Fruit fly (Drosophila melanogaster): ENCODE data around the gene CG14210.

Gene CG14210

dm6 chrX:19622924-19623323 lies 6.9 kb downstream of the CG14210 start, which contains the start of the genes Naa20A and MKP-4 (continued):
- TF ChIP-seq Scr (GFP tag; IDR thresholded peaks at IDR 0.05; ENCODE audit: partially characterized antibody) (peak; percentile 73), CG2678 (tag; optimal IDR thresholded peaks at IDR 0.05) (no peak), CG14860 (GFP tag; IDR thresholded peaks at IDR 0.05; ENCODE audit: partially characterized antibody) (peak; percentile 59; the same call in 2 of the 3 replicates), CG6683 (GFP tag; optimal IDR thresholded peaks at IDR 0.05) (no peak), CG6791 (GFP tag; IDR thresholded peaks at IDR 0.05; ENCODE audit: partially characterized antibody) (peak; percentile 68), unc-4 (GFP tag; IDR thresholded peaks at IDR 0.05; ENCODE audit: partially characterized antibody) (peak; percentile 76), vnd (GFP tag; IDR thresholded peaks at IDR 0.05; ENCODE audit: partially characterized antibody) (peak; percentile 56), CG2129 (GFP tag; IDR thresholded peaks at IDR 0.05; ENCODE audit: partially characterized antibody) (peak; percentile 28; the same call in 1 of the 2 replicates), tna (GFP tag; IDR thresholded peaks at IDR 0.05; ENCODE audit: partially characterized antibody) (peak; percentile 60), CG16813 (GFP tag; IDR thresholded peaks at IDR 0.05; ENCODE audit: partially characterized antibody) (peak; percentile 68), row (GFP tag; IDR thresholded peaks at IDR 0.05) (peak; percentile 28; the same call in 1 of the 3 replicates), CG32767 (GFP tag; IDR thresholded peaks at IDR 0.05) (no peak), CG2712 (tag; optimal IDR thresholded peaks at IDR 0.05) (no peak), sna (GFP tag; IDR thresholded peaks at IDR 0.05; ENCODE audit: partially characterized antibody) (peak; percentile 71; the same call in 1 of the 2 replicates), CG1024 (GFP tag; IDR thresholded peaks at IDR 0.05) (no peak), CG17385 (GFP tag; optimal IDR thresholded peaks at IDR 0.05) (peak; percentile 82), ERR (GFP tag; optimal IDR thresholded peaks at IDR 0.05) (no peak), HLH4C (GFP tag; IDR thresholded peaks at IDR 0.05; ENCODE audit: partially characterized antibody) (peak; percentile 73), phol (tag; optimal IDR thresholded peaks at IDR 0.05) (peak; percentile 12), CG42726 (GFP tag; IDR thresholded peaks at IDR 0.05; ENCODE audit: partially characterized antibody) (peak; percentile 46; the same call in 1 of the 2 replicates), aop (GFP tag; IDR thresholded peaks at IDR 0.05) (no peak), chm (GFP tag; IDR thresholded peaks at IDR 0.05) (peak; percentile 37; the same call in 1 of the 2 replicates), ato (GFP tag; IDR thresholded peaks at IDR 0.05; ENCODE audit: partially characterized antibody) (no peak), CkIIα-i1 (GFP tag; IDR thresholded peaks at IDR 0.05) (no peak), Elba2 (GFP tag; optimal IDR thresholded peaks at IDR 0.05) (no peak), CG3995 (GFP tag; optimal IDR thresholded peaks at IDR 0.05) (no peak), NFAT (GFP tag; IDR thresholded peaks at IDR 0.05) (0 out of 2 replicates have a peak, but pooled peaks have one; percentile 14), CG13424 (tag; optimal IDR thresholded peaks at IDR 0.05) (no peak), Nf-YB (GFP tag; optimal IDR thresholded peaks at IDR 0.05) (no peak), CG34224 (GFP tag; IDR thresholded peaks at IDR 0.05; ENCODE audit: partially characterized antibody) (peak; percentile 70), ind (GFP tag; optimal IDR thresholded peaks at IDR 0.05) (no peak), Nf-YA (GFP tag; IDR thresholded peaks at IDR 0.05) (no peak), CG11247 (GFP tag; IDR thresholded peaks at IDR 0.05) (no peak), Doc3 (GFP tag; IDR thresholded peaks at IDR 0.05; ENCODE audit: partially characterized antibody) (peak; percentile 58; the same call in 1 of the 3 replicates), knrl (GFP tag; IDR thresholded peaks at IDR 0.05; ENCODE audit: partially characterized antibody) (peak; percentile 68), dm (GFP tag; optimal IDR thresholded peaks at IDR 0.05) (peak; percentile 40), chinmo (GFP tag; IDR thresholded peaks at IDR 0.05; ENCODE audit: partially characterized antibody) (peak; percentile 69; the same call in 1 of the 4 replicates), CG9797 (GFP tag; optimal IDR thresholded peaks at IDR 0.05) (peak; percentile 83), CG17802 (tag; optimal IDR thresholded peaks at IDR 0.05) (peak; percentile 96), HLH3B (GFP tag; IDR thresholded peaks at IDR 0.05) (no peak), Ets97D (GFP tag; optimal IDR thresholded peaks at IDR 0.05) (peak; percentile 49), stwl (tag; optimal IDR thresholded peaks at IDR 0.05) (peak; percentile 48), YL-1 (GFP tag; optimal IDR thresholded peaks at IDR 0.05) (peak; percentile 31), CG34376 (GFP tag; optimal IDR thresholded peaks at IDR 0.05) (peak; percentile 14), CG34422 (GFP tag; IDR thresholded peaks at IDR 0.05) (no peak), btn (GFP tag; optimal IDR thresholded peaks at IDR 0.05) (no peak), E2f2 (GFP tag; IDR thresholded peaks at IDR 0.05) (peak; percentile 61; the same call in 1 of the 2 replicates), amos (GFP tag; IDR thresholded peaks at IDR 0.05; ENCODE audit: partially characterized antibody) (peak; percentile 81)

All from whole organism, embryonic.